Fruit fly (Drosophila melanogaster) whole organism, embryonic: ENCODE measurements around the gene CG4461.

ENCODE experiments used
- Blimp-1 ChIP-seq: fragments of 200-800 bp; sonication (Bioruptor generic); optimal IDR thresholded peaks from 3 replicates; lab custom pipeline; 2018; ENCODE audit warnings: missing biosample characterization, missing genetic modification characterization, mild to moderate bottlenecking, moderate library complexity, missing genetic modification reagents
- CG11085 ChIP-seq: fragments of 200-800 bp; sonication (Bioruptor generic); IDR thresholded peaks from 2 replicates; pipeline ENCODE4 v1.3.6; 2022; ENCODE audit warnings: missing biosample characterization, missing genetic modification characterization
- CG11456 ChIP-seq: fragments of 200-800 bp; sonication (Bioruptor generic); IDR thresholded peaks from 3 replicates; pipeline ENCODE4 v1.3.6; 2022; ENCODE audit warnings: missing biosample characterization, missing genetic modification characterization
- CG12071 ChIP-seq: fragments of 200-800 bp; sonication (Bioruptor generic); optimal IDR thresholded peaks from 3 replicates; lab custom pipeline; 2018; ENCODE audit warnings: missing biosample characterization, mild to moderate bottlenecking, missing genetic modification characterization
- CG12155 ChIP-seq: fragments of 200-800 bp; sonication (Bioruptor generic); optimal IDR thresholded peaks from 3 replicates; lab custom pipeline; 2016; ENCODE audit warnings: missing biosample characterization, missing genetic modification characterization
- CG12769 ChIP-seq: fragments of 200-800 bp; sonication (Bioruptor generic); optimal IDR thresholded peaks from 2 replicates; lab custom pipeline; 2019; ENCODE audit warnings: missing biosample characterization, mild to moderate bottlenecking, missing genetic modification characterization, moderate library complexity
- CG13296 ChIP-seq: fragments of 200-800 bp; sonication (Bioruptor generic); optimal IDR thresholded peaks from 3 replicates; lab custom pipeline; 2018; ENCODE audit warnings: missing biosample characterization, mild to moderate bottlenecking, missing genetic modification characterization
- CG13894 ChIP-seq: fragments of 200-800 bp; sonication (Bioruptor generic); optimal IDR thresholded peaks from 3 replicates; lab custom pipeline; 2018; ENCODE audit warnings: missing biosample characterization, mild to moderate bottlenecking, missing genetic modification characterization, moderate library complexity
- CG14014 ChIP-seq: fragments of 200-800 bp; sonication (Bioruptor generic); IDR thresholded peaks from 2 replicates; pipeline ENCODE4 v1.3.6; 2022; ENCODE audit warnings: missing biosample characterization, missing genetic modification characterization
- CG15011 ChIP-seq: fragments of 200-800 bp; sonication (Bioruptor generic); optimal IDR thresholded peaks from 3 replicates; lab custom pipeline; 2018; ENCODE audit warnings: missing biosample characterization, mild to moderate bottlenecking, missing genetic modification characterization
- CG1529 ChIP-seq: fragments of 200-800 bp; sonication (Bioruptor generic); optimal IDR thresholded peaks from 3 replicates; lab custom pipeline; 2018; ENCODE audit warnings: missing biosample characterization, missing genetic modification characterization
- CG16779 ChIP-seq: fragments of 200-800 bp; sonication (Bioruptor generic); IDR thresholded peaks from 2 replicates; pipeline ENCODE4 v1.3.6; 2022; ENCODE audit warnings: missing biosample characterization, missing genetic modification characterization
- CG18599 ChIP-seq: fragments of 200-800 bp; sonication (Bioruptor generic); optimal IDR thresholded peaks from 3 replicates; lab custom pipeline; 2017; ENCODE audit warnings: missing biosample characterization, missing genetic modification characterization, mild to moderate bottlenecking, moderate library complexity, missing genetic modification reagents
- CG2678 ChIP-seq: fragments of 200-800 bp; sonication (Bioruptor generic); optimal IDR thresholded peaks from 3 replicates; lab custom pipeline; 2019; ENCODE audit warnings: missing biosample characterization, mild to moderate bottlenecking, missing genetic modification characterization, moderate library complexity
- CG2875 ChIP-seq: fragments of 200-800 bp; sonication (Bioruptor generic); optimal IDR thresholded peaks from 2 replicates; lab custom pipeline; 2017; ENCODE audit warnings: missing biosample characterization, mild to moderate bottlenecking, missing genetic modification characterization, missing genetic modification reagents
- CG3065 ChIP-seq: fragments of 200-800 bp; sonication (Bioruptor generic); optimal IDR thresholded peaks from 2 replicates; lab custom pipeline; 2016; ENCODE audit warnings: missing biosample characterization, missing genetic modification characterization
- CG31365 ChIP-seq: fragments of 200-800 bp; sonication (Bioruptor generic); optimal IDR thresholded peaks from 2 replicates; lab custom pipeline; 2018; ENCODE audit warnings: missing biosample characterization, mild to moderate bottlenecking, missing genetic modification characterization
- CG34376 ChIP-seq: fragments of 200-800 bp; sonication (Bioruptor generic); optimal IDR thresholded peaks from 2 replicates; lab custom pipeline; 2018; ENCODE audit warnings: missing biosample characterization, mild to moderate bottlenecking, missing genetic modification characterization
- CG4360 ChIP-seq: fragments of 200-800 bp; sonication (Bioruptor generic); IDR thresholded peaks from 2 replicates; pipeline ENCODE4 v1.3.6; 2022; ENCODE audit warnings: missing biosample characterization, missing genetic modification characterization
- CG5180 ChIP-seq: fragments of 200-800 bp; sonication (Bioruptor generic); optimal IDR thresholded peaks from 3 replicates; lab custom pipeline; 2017; ENCODE audit warnings: missing biosample characterization, missing genetic modification characterization, mild to moderate bottlenecking, moderate library complexity, missing genetic modification reagents
- CG6254 ChIP-seq: fragments of 200-800 bp; sonication (Bioruptor generic); optimal IDR thresholded peaks from 3 replicates; lab custom pipeline; 2017; ENCODE audit warnings: mild to moderate bottlenecking, missing biosample characterization, missing genetic modification reagents, missing genetic modification characterization
- CG8290 ChIP-seq, 3 experiments: fragments of 200-800 bp; sonication (Bioruptor generic); optimal IDR thresholded peaks; 2 replicates each; lab custom pipeline; 2016 to 2019; ENCODE audit warnings: missing biosample characterization in 3 of 3, missing genetic modification characterization in 3 of 3, mild to moderate bottlenecking in 2 of 3, moderate library complexity in 1 of 3
- CTCF ChIP-seq: fragments of 200-800 bp; sonication (Bioruptor generic); optimal IDR thresholded peaks from 2 replicates; lab custom pipeline; 2017; ENCODE audit warnings: missing biosample characterization, mild to moderate bottlenecking, missing genetic modification characterization, moderate library complexity
- Deaf1 ChIP-seq: fragments of 200-800 bp; optimal IDR thresholded peaks from 3 replicates; lab custom pipeline; 2019; ENCODE audit warnings: missing biosample characterization, mild to moderate bottlenecking, missing genetic modification characterization, moderate library complexity
- Eip74EF ChIP-seq, 2 experiments: fragments of 200-800 bp in 1 of 2; fragments of >200 bp in 1 of 2; sonication (Bioruptor generic) in 1 of 2; optimal IDR thresholded peaks; 2 replicates each; lab custom pipeline; 2017 to 2019; ENCODE audit warnings: missing biosample characterization in 2 of 2, missing genetic modification characterization in 2 of 2, mild to moderate bottlenecking in 1 of 2, moderate library complexity in 1 of 2
- Myb ChIP-seq: fragments of 200-800 bp; sonication (Bioruptor generic); optimal IDR thresholded peaks from 2 replicates; lab custom pipeline; 2016; ENCODE audit warnings: missing biosample characterization, missing genetic modification characterization
- Opbp ChIP-seq: fragments of 200-800 bp; sonication (Bioruptor generic); IDR thresholded peaks from 3 replicates; pipeline ENCODE4 v1.3.6; 2022; ENCODE audit warnings: missing biosample characterization, missing genetic modification characterization; ENCODE audit not compliant: partially characterized antibody
- Pdp1 ChIP-seq, 2 experiments: fragments of 200-800 bp; sonication (Bioruptor generic); optimal IDR thresholded peaks; 3 replicates each; lab custom pipeline; 2016; ENCODE audit warnings: missing biosample characterization in 2 of 2, missing genetic modification characterization in 2 of 2, mild to moderate bottlenecking in 1 of 2, moderate library complexity in 1 of 2
- Rfx ChIP-seq: fragments of 200-800 bp; sonication (Bioruptor generic); IDR thresholded peaks from 2 replicates; pipeline ENCODE4 v1.3.6; 2022; ENCODE audit warnings: missing biosample characterization, missing genetic modification characterization
- Sry-δ ChIP-seq: fragments of 200-800 bp; sonication (Bioruptor generic); optimal IDR thresholded peaks from 2 replicates; lab custom pipeline; 2016; ENCODE audit warnings: missing biosample characterization, missing genetic modification characterization
- Xrp1 ChIP-seq: fragments of 200-800 bp; sonication (Bioruptor generic); IDR thresholded peaks from 2 replicates; pipeline ENCODE4 v1.3.6; 2022; ENCODE audit warnings: missing biosample characterization, missing genetic modification characterization
- abd-A ChIP-seq: fragments of 200-800 bp; sonication (Bioruptor generic); optimal IDR thresholded peaks from 3 replicates; lab custom pipeline; 2019; ENCODE audit warnings: missing biosample characterization, mild to moderate bottlenecking, missing genetic modification characterization, moderate library complexity
- aop ChIP-seq: fragments of 200-800 bp; sonication (Bioruptor generic); IDR thresholded peaks from 2 replicates; pipeline ENCODE4 v1.3.6; 2022; ENCODE audit warnings: missing biosample characterization, missing genetic modification characterization
- bbx ChIP-seq: fragments of 200-800 bp; sonication (Bioruptor generic); IDR thresholded peaks from 2 replicates; pipeline ENCODE4 v1.3.6; 2022; ENCODE audit warnings: missing biosample characterization, missing genetic modification characterization; ENCODE audit not compliant: partially characterized antibody
- ci ChIP-seq: fragments of 200-800 bp; sonication (Bioruptor generic); IDR thresholded peaks from 3 replicates; pipeline ENCODE4 v1.3.6; 2022; ENCODE audit warnings: missing biosample characterization, missing genetic modification characterization
- cwo ChIP-seq: fragments of 200-800 bp; sonication (Bioruptor generic); optimal IDR thresholded peaks from 3 replicates; lab custom pipeline; 2017; ENCODE audit warnings: missing biosample characterization, missing genetic modification characterization, mild to moderate bottlenecking, moderate library complexity, missing genetic modification reagents
- fd64A ChIP-seq: fragments of 200-800 bp; sonication (Bioruptor generic); optimal IDR thresholded peaks from 3 replicates; lab custom pipeline; 2018; ENCODE audit warnings: missing biosample characterization, mild to moderate bottlenecking, missing genetic modification characterization
- gce ChIP-seq: fragments of 200-800 bp; sonication (Bioruptor generic); IDR thresholded peaks from 3 replicates; pipeline ENCODE4 v1.3.6; 2022; ENCODE audit warnings: missing biosample characterization, missing genetic modification characterization
- kay ChIP-seq: fragments of 200-800 bp; sonication (Bioruptor generic); optimal IDR thresholded peaks from 2 replicates; lab custom pipeline; 2016; ENCODE audit warnings: missing biosample characterization, missing genetic modification characterization
- klu ChIP-seq: fragments of 200-800 bp; sonication (Bioruptor generic); IDR thresholded peaks from 2 replicates; pipeline ENCODE4 v1.3.6; 2022; ENCODE audit warnings: missing biosample characterization, missing genetic modification characterization
- nerfin-1 ChIP-seq: fragments of 200-800 bp; sonication (Bioruptor generic); optimal IDR thresholded peaks from 3 replicates; lab custom pipeline; 2019; ENCODE audit warnings: missing biosample characterization, mild to moderate bottlenecking, missing genetic modification characterization, moderate library complexity
- pnt ChIP-seq: fragments of 200-800 bp; sonication (Bioruptor generic); optimal IDR thresholded peaks from 3 replicates; lab custom pipeline; 2016; ENCODE audit warnings: missing biosample characterization, missing genetic modification characterization
- pros ChIP-seq: fragments of 200-800 bp; sonication (Bioruptor generic); optimal IDR thresholded peaks from 3 replicates; lab custom pipeline; 2019; ENCODE audit warnings: missing biosample characterization, mild to moderate bottlenecking, missing genetic modification characterization, moderate library complexity
- scrt ChIP-seq: fragments of 200-800 bp; sonication (Bioruptor generic); optimal IDR thresholded peaks from 2 replicates; lab custom pipeline; 2018; ENCODE audit warnings: missing biosample characterization, mild to moderate bottlenecking, missing genetic modification characterization, moderate library complexity
- sima ChIP-seq: fragments of 200-800 bp; sonication (Bioruptor generic); optimal IDR thresholded peaks from 2 replicates; lab custom pipeline; 2016; ENCODE audit warnings: missing biosample characterization, missing genetic modification characterization
- vnd ChIP-seq: fragments of 200-800 bp; sonication (Bioruptor generic); IDR thresholded peaks from 3 replicates; pipeline ENCODE4 v1.3.6; 2022; ENCODE audit warnings: missing biosample characterization, missing genetic modification characterization; ENCODE audit not compliant: partially characterized antibody
- vvl ChIP-seq: fragments of 200-800 bp; sonication (Bioruptor generic); IDR thresholded peaks from 2 replicates; pipeline ENCODE4 v1.3.6; 2022; ENCODE audit warnings: missing biosample characterization, missing genetic modification characterization
- wek ChIP-seq: fragments of 200-800 bp; sonication (Bioruptor generic); optimal IDR thresholded peaks from 3 replicates; lab custom pipeline; 2018; ENCODE audit warnings: missing biosample characterization, mild to moderate bottlenecking, missing genetic modification characterization, moderate library complexity

The CG4461 gene

DNA sequence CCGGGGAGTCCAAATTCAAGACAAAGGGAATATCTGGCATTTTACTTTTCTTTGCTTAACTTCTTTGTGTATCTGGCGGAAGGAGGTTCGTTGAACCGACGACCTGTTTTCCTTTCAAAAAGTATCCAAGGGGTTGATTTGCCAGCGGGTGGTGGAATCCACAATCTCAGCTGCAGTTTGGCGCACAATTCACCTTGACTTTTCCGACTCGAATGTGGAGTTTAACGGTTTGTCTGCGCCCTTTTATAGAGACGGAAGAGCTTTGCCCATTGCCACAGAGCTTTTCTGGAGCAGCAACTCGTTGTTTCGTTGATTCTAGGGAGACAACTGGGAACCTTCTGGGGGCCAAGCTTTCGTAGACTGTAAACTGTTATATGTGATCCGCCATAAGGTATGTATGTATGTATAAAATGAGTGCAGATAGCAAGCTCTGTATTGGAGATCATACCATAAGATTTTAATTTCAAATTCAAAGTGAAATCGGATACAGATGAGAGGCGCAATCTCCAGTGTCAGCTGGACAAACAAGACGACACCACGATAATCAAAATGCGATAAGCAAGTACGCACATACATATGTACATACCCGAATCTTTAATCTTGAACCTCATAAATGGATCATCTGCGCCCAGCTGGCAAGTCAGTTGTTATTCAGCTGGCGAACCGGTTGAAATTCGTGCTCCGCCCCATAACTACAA, 2.8 kb upstream of the CG4461 start, which contains the start of the genes Hsp67Bc, CG4456 and Hsp22:
Gene Hsp67Bc, minus strand, starts transcription at position 220 of the 698 bp plus-strand sequence.
Gene CG4456, plus strand, starts transcription at position 445 of the 698 bp plus-strand sequence.
Gene Hsp22, plus strand, starts transcription at position 654 of the 698 bp plus-strand sequence.
- no peak for TF ChIP-seq Eip74EF (GFP tag; optimal IDR thresholded peaks at IDR 0.05; lab: Kevin White, UChicago)
- TF ChIP-seq wek (GFP tag; lab: Kevin White, UChicago) = peak; percentile 28
- TF ChIP-seq vvl (GFP tag; lab: Robert Waterston, UW) = 0 out of 2 replicates have a peak, but pooled peaks have one; percentile 12
- TF ChIP-seq gce = 0 out of 3 replicates have a peak, but pooled peaks have one; percentile 50
- peak; percentile 21 for TF ChIP-seq CG1529 (GFP tag; lab: Kevin White, UChicago)
- peak; percentile 32 for TF ChIP-seq CG12155 (GFP tag; lab: Kevin White, UChicago)
- TF ChIP-seq CG14014 (GFP tag; lab: Robert Waterston, UW) = no peak
- no peak for TF ChIP-seq kay
- peak; percentile 39 for TF ChIP-seq CG13894 (tag; lab: Kevin White, UChicago)
- TF ChIP-seq vnd (GFP tag; lab: Robert Waterston, UW) = no peak
- peak; percentile 78 for TF ChIP-seq CG16779
- TF ChIP-seq Myb = no peak
- TF ChIP-seq CG13296 (GFP tag; lab: Kevin White, UChicago) = peak; percentile 29
- peak; percentile 12 for TF ChIP-seq CG2678 (tag; lab: Kevin White, UChicago)
- TF ChIP-seq fd64A (GFP tag; lab: Kevin White, UChicago) = peak; percentile 33
- TF ChIP-seq nerfin-1 (tag; lab: Kevin White, UChicago) = peak; percentile 19
- TF ChIP-seq CG18599 (GFP tag; lab: Kevin White, UChicago) = peak; percentile 51
- peak; percentile 83 for TF ChIP-seq CG12769 (tag; lab: Kevin White, UChicago)
- TF ChIP-seq CG6254 (GFP tag; lab: Kevin White, UChicago) = peak; percentile 18
- peak; percentile 5 for TF ChIP-seq CTCF
- TF ChIP-seq ci (GFP tag; lab: Robert Waterston, UW) = 0 out of 3 replicates have a peak, but pooled peaks have one; percentile 51
- no peak for TF ChIP-seq aop (GFP tag; lab: Robert Waterston, UW)
- peak; percentile 15 for TF ChIP-seq CG12071 (GFP tag; lab: Kevin White, UChicago)
- peak; percentile 48 for TF ChIP-seq CG34376 (GFP tag; lab: Kevin White, UChicago)
- peak; percentile 24; the same call in 1 of the 2 replicates for TF ChIP-seq bbx (GFP tag; lab: Robert Waterston, UW)
- TF ChIP-seq cwo (GFP tag; lab: Kevin White, UChicago) = no peak
- no peak for TF ChIP-seq Sry-δ (GFP tag; lab: Kevin White, UChicago)
- TF ChIP-seq CG31365 (tag; lab: Kevin White, UChicago) = peak; percentile 15
- TF ChIP-seq pros = peak; percentile 45
- TF ChIP-seq sima (GFP tag; lab: Kevin White, UChicago) = no peak
- TF ChIP-seq Rfx (GFP tag; lab: Robert Waterston, UW) = 0 out of 2 replicates have a peak, but pooled peaks have one; percentile 14
- TF ChIP-seq scrt (GFP tag; lab: Kevin White, UChicago) = peak; percentile 27
- TF ChIP-seq CG5180 (GFP tag; lab: Kevin White, UChicago) = peak; percentile 10
- TF ChIP-seq Xrp1 (GFP tag; lab: Robert Waterston, UW) = no peak
- TF ChIP-seq CG2875 (GFP tag; lab: Kevin White, UChicago) = peak; percentile 2
- TF ChIP-seq pnt (GFP tag; lab: Kevin White, UChicago) = no peak
- no peak for TF ChIP-seq CG11456 (GFP tag; lab: Robert Waterston, UW)
- peak; percentile 13 for TF ChIP-seq CG15011 (GFP tag; lab: Kevin White, UChicago)
- TF ChIP-seq Deaf1 (tag; lab: Kevin White, UChicago) = peak; percentile 20
- TF ChIP-seq CG4360 (GFP tag; lab: Robert Waterston, UW) = no peak
- no peak for TF ChIP-seq Blimp-1 (GFP tag; lab: Kevin White, UChicago)
- no peak for TF ChIP-seq klu (GFP tag; lab: Robert Waterston, UW)
- peak; percentile 20; the same call in 1 of the 3 replicates for TF ChIP-seq Opbp (GFP tag; lab: Robert Waterston, UW)
- TF ChIP-seq Pdp1 (GFP tag; optimal IDR thresholded peaks at IDR 0.05; lab: Kevin White, UChicago) = peak in 1 of 2 experiments; percentile 30
- no peak for TF ChIP-seq CG3065 (GFP tag; lab: Kevin White, UChicago)
- TF ChIP-seq CG8290 (GFP tag; optimal IDR thresholded peaks at IDR 0.05; lab: Kevin White, UChicago) = no peak
- peak in 1 of 2 experiments; percentile 33 for TF ChIP-seq CG8290 (tag; optimal IDR thresholded peaks at IDR 0.05; lab: Kevin White, UChicago)
- 0 out of 2 replicates have a peak, but pooled peaks have one; percentile 7 for TF ChIP-seq CG11085 (GFP tag; lab: Robert Waterston, UW)
- peak; percentile 35 for TF ChIP-seq abd-A (tag; lab: Kevin White, UChicago)
